Worm (Caenorhabditis elegans): ENCODE data around the gene tyr-2.

DNA sequence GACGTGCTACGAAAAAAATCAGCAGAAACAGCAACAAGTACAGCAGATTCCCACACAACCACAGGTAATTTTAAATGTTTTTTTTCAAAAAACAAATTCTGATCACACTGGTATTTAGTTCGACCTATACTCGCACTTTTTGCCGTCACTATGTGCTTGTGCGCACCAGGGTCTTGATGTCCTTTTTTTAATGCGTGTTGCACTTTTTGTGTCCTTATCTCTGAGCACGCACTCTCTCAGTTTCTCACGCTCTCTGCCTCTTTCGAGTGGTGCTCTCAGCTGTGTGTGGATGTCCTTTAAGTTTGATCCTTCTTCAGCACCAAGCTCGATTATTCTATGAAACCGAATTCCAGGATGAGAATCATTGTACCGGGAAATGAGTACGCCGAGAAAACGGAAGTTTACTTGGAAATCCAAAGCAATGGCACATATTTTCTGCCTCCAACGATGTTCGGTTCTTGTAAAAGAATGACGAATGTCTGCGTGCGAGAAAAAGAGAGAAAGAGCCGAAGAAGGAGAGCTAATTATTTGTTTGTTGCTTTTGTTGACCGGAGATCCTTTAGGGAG, 25.5 kb upstream of the tyr-2 start:
- TF ChIP-seq cog-1 (tag; optimal IDR thresholded peaks at IDR 0.05) (no peak), klf-2 (GFP tag; conservative IDR thresholded peaks at IDR 0.05) (no peak), flt-1 (GFP tag; IDR thresholded peaks at IDR 0.05) (no peak), ztf-23 (GFP tag; IDR thresholded peaks at IDR 0.05) (no peak), ref-1 (GFP tag; conservative IDR thresholded peaks at IDR 0.05) (no peak; the same call in 1 of the 2 replicates), tab-1 (GFP tag; IDR thresholded peaks at IDR 0.05) (no peak), ztf-29 (GFP tag; IDR thresholded peaks at IDR 0.05) (no peak)

Data from whole organism, midembryonic.